Worm (Caenorhabditis elegans) whole organism, L4 larva: ENCODE measurements around the gene cyp-25A3.

ENCODE experiments used
- F37D6.2 ChIP-seq: sonication (generic microtip); optimal IDR thresholded peaks from 2 replicates; lab custom pipeline; 2016; ENCODE audit warnings: mild to moderate bottlenecking, missing genetic modification characterization, missing compliant biosample characterization
- R02D3.7 ChIP-seq: fragments of 150-350 bp; sonication (generic microtip); optimal IDR thresholded peaks from 3 replicates; lab custom pipeline; 2014; ENCODE audit warnings: missing biosample characterization, missing genetic modification characterization
- T20F7.1 ChIP-seq: fragments of 200-800 bp; sonication (Bioruptor generic); optimal IDR thresholded peaks from 2 replicates; lab custom pipeline; 2018; ENCODE audit warnings: mild to moderate bottlenecking, missing genetic modification characterization, missing compliant biosample characterization
- Y105C5A.15 ChIP-seq: fragments of 200-800 bp; sonication (Bioruptor generic); IDR thresholded peaks from 2 replicates; pipeline ENCODE4 v1.3.6; 2022; ENCODE audit warnings: missing genetic modification characterization, missing compliant biosample characterization
- ZK337.2 ChIP-seq: fragments of 200-800 bp; sonication (Bioruptor generic); IDR thresholded peaks from 2 replicates; pipeline ENCODE4 v1.3.6; 2022; ENCODE audit warnings: missing genetic modification reagents, missing genetic modification characterization, missing compliant biosample characterization
- aha-1 ChIP-seq: fragments of 150-350 bp; peaks from one replicate; lab custom pipeline; 2014; ENCODE audit warnings: missing biosample characterization, missing genetic modification characterization
- ama-1 ChIP-seq: fragments of 150-350 bp; optimal IDR thresholded peaks from 2 replicates; lab custom pipeline; 2014; ENCODE audit warnings: inconsistent platforms, mixed read lengths
- arid-1 ChIP-seq: fragments of 200-800 bp; sonication (Bioruptor generic); conservative IDR thresholded peaks from 2 replicates; pipeline ENCODE4 v1.3.6; 2022; ENCODE audit warnings: missing genetic modification reagents, missing genetic modification characterization, missing compliant biosample characterization
- attf-4 ChIP-seq: sonication (generic microtip); optimal IDR thresholded peaks from 3 replicates; lab custom pipeline; 2017; ENCODE audit warnings: missing biosample characterization, missing genetic modification characterization
- ceh-28 ChIP-seq: fragments of 150-350 bp; optimal IDR thresholded peaks from 2 replicates; lab custom pipeline; 2014; ENCODE audit warnings: missing biosample characterization, missing genetic modification reagents, missing genetic modification characterization
- ceh-44 ChIP-seq: fragments of 200-800 bp; sonication (Bioruptor generic); IDR thresholded peaks from 2 replicates; pipeline ENCODE4 v1.3.6; 2022; ENCODE audit warnings: missing genetic modification reagents, missing genetic modification characterization, missing compliant biosample characterization
- ceh-62 ChIP-seq: sonication (generic microtip); optimal IDR thresholded peaks from 2 replicates; lab custom pipeline; 2017; ENCODE audit warnings: missing biosample characterization, missing genetic modification characterization
- ceh-82 ChIP-seq: sonication (generic microtip); optimal IDR thresholded peaks from 2 replicates; lab custom pipeline; 2017; ENCODE audit warnings: missing biosample characterization, missing genetic modification characterization
- daf-8 ChIP-seq: fragments of 200-800 bp; sonication (Bioruptor generic); IDR thresholded peaks from 2 replicates; pipeline ENCODE4 v1.3.6; 2022; ENCODE audit warnings: missing genetic modification characterization, missing compliant biosample characterization
- dmd-6 ChIP-seq: fragments of 200-800 bp; sonication (Bioruptor generic); IDR thresholded peaks from 2 replicates; pipeline ENCODE4 v1.3.6; 2022; ENCODE audit warnings: missing genetic modification reagents, missing genetic modification characterization, missing compliant biosample characterization
- dmd-8 ChIP-seq: fragments of 200-800 bp; sonication (Bioruptor generic); IDR thresholded peaks from 2 replicates; pipeline ENCODE4 v1.3.6; 2022; ENCODE audit warnings: missing genetic modification characterization, missing compliant biosample characterization
- dmd-9 ChIP-seq: fragments of 200-800 bp; sonication (Bioruptor generic); IDR thresholded peaks from 2 replicates; pipeline ENCODE4 v1.3.6; 2022; ENCODE audit warnings: missing genetic modification reagents, missing genetic modification characterization, missing compliant biosample characterization
- dpl-1 ChIP-seq: fragments of 150-350 bp; optimal IDR thresholded peaks from 2 replicates; lab custom pipeline; 2014; ENCODE audit warnings: missing biosample characterization, missing genetic modification reagents, missing genetic modification characterization
- duxl-1 ChIP-seq: sonication (generic microtip); optimal IDR thresholded peaks from 2 replicates; lab custom pipeline; 2016; ENCODE audit warnings: mild to moderate bottlenecking, missing genetic modification characterization, moderate library complexity, missing compliant biosample characterization; ENCODE audit not compliant: poor library complexity
- egl-27 ChIP-seq: sonication (generic microtip); optimal IDR thresholded peaks from 3 replicates; lab custom pipeline; 2017; ENCODE audit warnings: missing biosample characterization, missing genetic modification reagents, missing genetic modification characterization
- egl-43 ChIP-seq: fragments of 200-800 bp; sonication (Bioruptor generic); IDR thresholded peaks from 2 replicates; pipeline ENCODE4 v1.3.6; 2022; ENCODE audit warnings: missing genetic modification reagents, missing genetic modification characterization, missing compliant biosample characterization
- fos-1 ChIP-seq: fragments of 150-350 bp; optimal IDR thresholded peaks from 2 replicates; lab custom pipeline; 2014; ENCODE audit warnings: missing biosample characterization, missing genetic modification characterization
- hmg-1.1 ChIP-seq: fragments of 200-800 bp; sonication (Bioruptor generic); IDR thresholded peaks from 2 replicates; pipeline ENCODE4 v1.3.6; 2022; ENCODE audit warnings: missing genetic modification reagents, missing genetic modification characterization, missing compliant biosample characterization
- lim-7 ChIP-seq: fragments of 200-800 bp; sonication (Bioruptor generic); IDR thresholded peaks from 2 replicates; pipeline ENCODE4 v1.3.6; 2022; ENCODE audit warnings: missing genetic modification characterization, missing compliant biosample characterization
- lin-29 ChIP-seq: fragments of 200-800 bp; sonication (Bioruptor generic); IDR thresholded peaks from 2 replicates; pipeline ENCODE4 v1.3.6; 2022; ENCODE audit warnings: missing genetic modification reagents, missing genetic modification characterization, missing compliant biosample characterization
- lsy-2 ChIP-seq, 2 experiments: fragments of 150-350 bp in 1 of 2; sonication (generic microtip) in 1 of 2; optimal IDR thresholded peaks; 2 replicates each; lab custom pipeline; 2014 to 2017; ENCODE audit warnings: missing biosample characterization in 2 of 2, missing genetic modification characterization in 2 of 2
- mep-1 ChIP-seq: fragments of 150-350 bp; sonication (generic microtip); optimal IDR thresholded peaks from 3 replicates; lab custom pipeline; 2014; ENCODE audit warnings: missing biosample characterization, missing genetic modification characterization
- mes-2 ChIP-seq: sonication (generic microtip); optimal IDR thresholded peaks from 2 replicates; lab custom pipeline; 2016; ENCODE audit warnings: missing genotype, mild to moderate bottlenecking, missing genetic modification characterization, missing compliant biosample characterization; ENCODE audit not compliant: poor library complexity, severe bottlenecking
- mxl-3 ChIP-seq: fragments of 200-800 bp; sonication (Bioruptor generic); optimal IDR thresholded peaks from 2 replicates; lab custom pipeline; 2018; ENCODE audit warnings: mild to moderate bottlenecking, missing genetic modification characterization, missing compliant biosample characterization
- nhr-10 ChIP-seq: fragments of 150-350 bp; optimal IDR thresholded peaks from 2 replicates; lab custom pipeline; 2014; ENCODE audit warnings: missing biosample characterization, missing genetic modification characterization
- nhr-11 ChIP-seq: fragments of 150-350 bp; optimal IDR thresholded peaks from 2 replicates; lab custom pipeline; 2014; ENCODE audit warnings: missing biosample characterization, missing genetic modification characterization
- nhr-28 ChIP-seq: fragments of 150-350 bp; optimal IDR thresholded peaks from 2 replicates; lab custom pipeline; 2014; ENCODE audit warnings: missing biosample characterization, missing genetic modification characterization
- nhr-42 ChIP-seq: fragments of 200-800 bp; sonication (Bioruptor generic); IDR thresholded peaks from 2 replicates; pipeline ENCODE4 v1.3.6; 2022; ENCODE audit warnings: missing genetic modification characterization, missing compliant biosample characterization
- nhr-48 ChIP-seq: sonication (generic microtip); optimal IDR thresholded peaks from 2 replicates; lab custom pipeline; 2016; ENCODE audit warnings: mild to moderate bottlenecking, missing genetic modification characterization, missing compliant biosample characterization
- nhr-76 ChIP-seq: fragments of 150-350 bp; optimal IDR thresholded peaks from 2 replicates; lab custom pipeline; 2014; ENCODE audit warnings: missing biosample characterization, missing genetic modification characterization
- nhr-77 ChIP-seq: fragments of 150-350 bp; optimal IDR thresholded peaks from 2 replicates; lab custom pipeline; 2014; ENCODE audit warnings: missing biosample characterization, missing genetic modification characterization
- rbr-2 ChIP-seq: sonication (generic microtip); optimal IDR thresholded peaks from 2 replicates; lab custom pipeline; 2016; ENCODE audit warnings: missing genotype, missing genetic modification characterization, missing compliant biosample characterization
- snpc-1.2 ChIP-seq: fragments of 200-800 bp; sonication (Bioruptor generic); IDR thresholded peaks from 2 replicates; pipeline ENCODE4 v1.3.6; 2022; ENCODE audit warnings: missing genetic modification reagents, missing genetic modification characterization, missing compliant biosample characterization
- spr-3 ChIP-seq: fragments of 200-800 bp; sonication (Bioruptor generic); optimal IDR thresholded peaks from 2 replicates; lab custom pipeline; 2018; ENCODE audit warnings: mild to moderate bottlenecking, missing genetic modification characterization, missing compliant biosample characterization
- tra-1 ChIP-seq: fragments of 200-800 bp; sonication (Bioruptor generic); IDR thresholded peaks from 2 replicates; pipeline ENCODE4 v1.3.6; 2022; ENCODE audit warnings: missing genetic modification reagents, missing genetic modification characterization, missing compliant biosample characterization
- unc-39 ChIP-seq: sonication (generic microtip); optimal IDR thresholded peaks from 2 replicates; lab custom pipeline; 2017; ENCODE audit warnings: missing biosample characterization, missing genetic modification characterization
- unc-62 ChIP-seq, 3 experiments: fragments of 150-350 bp in 1 of 3; sonication (generic microtip); optimal IDR thresholded peaks in 2 of 3; peaks in 1 of 3; 1 replicate in 1 of 3; 2 replicates in 2 of 3; lab custom pipeline; 2014 to 2017; ENCODE audit warnings: missing biosample characterization in 3 of 3, missing genetic modification characterization in 3 of 3, missing genetic modification reagents in 3 of 3, missing genotype in 1 of 3
- zfp-2 ChIP-seq: sonication (generic microtip); optimal IDR thresholded peaks from 2 replicates; lab custom pipeline; 2016; ENCODE audit warnings: mild to moderate bottlenecking, missing genetic modification characterization, missing compliant biosample characterization

Gene cyp-25A3

ce11 chrIII:3797180-3798026 is 42.1 kb downstream of the cyp-25A3 start (continued):
- peak; percentile 38; the same call in 1 of the 2 replicates for TF ChIP-seq dmd-6 (GFP tag; lab: Robert Waterston, UW)
- no peak for TF ChIP-seq R02D3.7 (tag; lab: Kevin White, UChicago)
- no peak for TF ChIP-seq spr-3 (GFP tag; lab: Kevin White, UChicago)
- peak; percentile 23 for TF ChIP-seq nhr-28 (tag; lab: Kevin White, UChicago)
- TF ChIP-seq ZK337.2 = 0 out of 2 replicates have a peak, but pooled peaks have one; percentile 7
- TF ChIP-seq hmg-1.1 (GFP tag; lab: Robert Waterston, UW) = 0 out of 2 replicates have a peak, but pooled peaks have one; percentile 28
- 0 out of 2 replicates have a peak, but pooled peaks have one; percentile 30 for TF ChIP-seq dmd-9 (GFP tag; lab: Robert Waterston, UW)
- TF ChIP-seq nhr-76 (tag; lab: Kevin White, UChicago) = no peak
- no peak for TF ChIP-seq duxl-1
- TF ChIP-seq aha-1 = peak; percentile 93
- TF ChIP-seq mes-2 = peak; percentile 27
- peak; percentile 32 to 33 for TF ChIP-seq lsy-2 (tag; optimal IDR thresholded peaks at IDR 0.05; lab: Kevin White, UChicago)

- TF ChIP-seq nhr-42 (GFP tag; lab: Robert Waterston, UW) (no peak), ceh-62 (tag; lab: Kevin White, UChicago) (no peak), daf-8 (GFP tag; lab: Robert Waterston, UW) (no peak), ceh-44 (no peak), aha-1 (peak; percentile 21), Y105C5A.15 (GFP tag; lab: Robert Waterston, UW) (no peak), T20F7.1 (GFP tag; lab: Kevin White, UChicago) (no peak), nhr-10 (tag; lab: Kevin White, UChicago) (no peak), unc-62 (GFP tag; optimal IDR thresholded peaks at IDR 0.05 in 1 of 2; lab: Kevin White, UChicago) (peak in 1 of 2 experiments; percentile 34), unc-62 (tag; optimal IDR thresholded peaks at IDR 0.05; lab: Kevin White, UChicago) (no peak), zfp-2 (tag; lab: Kevin White, UChicago) (no peak), mep-1 (tag; lab: Kevin White, UChicago) (no peak)
- TF ChIP-seq, all 104 proteins: peak for 2
Observed at ce11 chrIII:3795933-3796332, 43.6 kb downstream of the cyp-25A3 start.

DNA sequence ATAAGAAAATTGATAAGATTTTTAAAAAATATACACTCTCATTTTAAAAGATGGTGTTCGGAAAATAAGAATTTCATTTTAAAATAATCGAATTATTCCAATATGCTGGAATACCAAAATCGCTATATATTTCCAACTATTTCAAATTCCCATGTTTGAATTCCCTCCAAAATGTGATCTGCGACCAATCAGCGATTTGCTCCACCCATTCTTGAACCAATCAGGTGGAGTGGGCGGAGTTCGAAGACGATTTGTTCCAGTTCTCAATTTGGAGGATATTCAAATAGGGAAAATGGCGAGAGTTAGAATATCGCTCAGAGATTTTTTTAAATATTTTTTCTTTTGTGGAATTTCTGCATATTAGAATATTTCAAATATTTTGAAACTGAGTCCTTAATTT is 48.7 kb downstream of the cyp-25A3 start:
- TF ChIP-seq ceh-82 (no peak), nhr-28 (tag; lab: Kevin White, UChicago) (no peak), egl-43 (GFP tag; lab: Robert Waterston, UW) (no peak), mep-1 (tag; lab: Kevin White, UChicago) (peak; percentile 1), aha-1 (peak; percentile 49), lim-7 (GFP tag; lab: Robert Waterston, UW) (0 out of 2 replicates have a peak, but pooled peaks have one; percentile 31), dpl-1 (GFP tag; lab: Kevin White, UChicago) (peak; percentile 40), unc-39 (no peak), ceh-28 (tag; lab: Kevin White, UChicago) (no peak)
- TF ChIP-seq, all 104 proteins: peak for 4

DNA sequence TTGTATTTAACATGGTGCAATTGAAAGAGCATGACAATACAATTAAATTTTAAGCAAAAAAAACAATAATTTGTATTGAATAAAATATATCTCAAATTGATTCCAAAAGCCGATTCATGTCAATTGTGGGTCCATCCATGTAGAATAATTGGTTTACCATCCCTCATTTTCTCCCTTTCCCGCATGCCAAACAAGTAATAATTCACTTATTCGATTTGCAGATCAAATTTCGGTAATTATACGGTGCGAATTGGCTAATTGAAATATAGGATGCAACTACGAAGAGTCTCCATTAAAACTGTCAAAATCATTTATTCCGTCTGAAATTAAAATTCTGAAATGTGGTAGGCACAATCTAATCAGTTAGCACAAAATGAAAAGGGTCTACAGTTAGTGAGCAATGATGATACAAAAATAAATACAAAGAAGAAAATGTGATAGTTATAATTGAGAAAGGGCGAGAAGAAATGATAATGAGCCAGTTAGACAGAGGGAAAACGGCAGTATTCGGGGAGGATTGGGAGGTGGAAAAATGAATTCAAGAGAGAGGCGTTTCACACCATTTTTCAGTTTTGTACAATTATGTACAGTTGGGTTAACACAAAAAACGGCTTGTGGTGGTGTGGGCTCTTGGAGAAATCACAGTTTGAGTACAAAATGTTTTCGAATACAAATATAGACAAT is 49.7 kb downstream of the cyp-25A3 start:
- no peak for TF ChIP-seq dpl-1 (GFP tag; lab: Kevin White, UChicago)
- TF ChIP-seq nhr-28 (tag; lab: Kevin White, UChicago) = no peak
- TF ChIP-seq attf-4 = no peak
- no peak for TF ChIP-seq F37D6.2 (tag; lab: Kevin White, UChicago)
- TF ChIP-seq rbr-2 (tag; lab: Kevin White, UChicago) = no peak
- TF ChIP-seq arid-1 = 0 out of 2 replicates have a peak, but pooled peaks have one; percentile 6
- TF ChIP-seq ZK337.2 = no peak
- TF ChIP-seq zfp-2 (tag; lab: Kevin White, UChicago) = no peak
- no peak for TF ChIP-seq snpc-1.2 (GFP tag; lab: Robert Waterston, UW)
- TF ChIP-seq nhr-11 (tag; lab: Kevin White, UChicago) = no peak
- TF ChIP-seq ama-1 (lab: Kevin White, UChicago) = peak; percentile 54
- TF ChIP-seq fos-1 (tag; lab: Kevin White, UChicago) = no peak
- TF ChIP-seq nhr-77 (tag; lab: Kevin White, UChicago) = no peak
- no peak for TF ChIP-seq egl-27 (tag; lab: Kevin White, UChicago)
- no peak for TF ChIP-seq dmd-8 (GFP tag; lab: Robert Waterston, UW)
- TF ChIP-seq lin-29 (GFP tag; lab: Robert Waterston, UW) = no peak
- TF ChIP-seq nhr-48 (tag; lab: Kevin White, UChicago) = peak; percentile 6
- no peak for TF ChIP-seq tra-1 (GFP tag; lab: Robert Waterston, UW)
- peak; percentile 34 for TF ChIP-seq mep-1 (tag; lab: Kevin White, UChicago)
- TF ChIP-seq mxl-3 (GFP tag; lab: Kevin White, UChicago) = no peak
- no peak for TF ChIP-seq Y105C5A.15 (GFP tag; lab: Robert Waterston, UW)
